Fruit fly (Drosophila melanogaster) whole organism: ENCODE measurements around the gene CG45002.

Experiments used
- Dll ChIP-seq: fragments of >200 bp; optimal IDR thresholded peaks from 2 replicates; lab custom pipeline; 2017
- usp ChIP-seq: fragments of >200 bp; optimal IDR thresholded peaks from 2 replicates; lab custom pipeline; 2017; ENCODE audit warnings: missing biosample characterization, missing genetic modification characterization, mixed read lengths

- TF ChIP-seq usp (GFP tag; lab: Kevin White, UChicago) (no peak), Dll (lab: Kevin White, UChicago) (no peak)
These were observed 99.1 kb downstream of the CG45002 start for dm6 chrX:16967415-16967814.
